Worm (Caenorhabditis elegans) whole organism, mixed stage, embryonic: ENCODE results near the gene C12D8.13.

Experiments
- M03D4.4 ChIP-seq: sonication (generic microtip); optimal IDR thresholded peaks from 2 replicates; lab custom pipeline; 2017; ENCODE audit warnings: mild to moderate bottlenecking, missing genetic modification characterization, missing compliant biosample characterization
- bed-3 ChIP-seq: fragments of 200-800 bp; sonication (Bioruptor generic); optimal IDR thresholded peaks from 3 replicates; lab custom pipeline; 2018; ENCODE audit warnings: mild to moderate bottlenecking, missing genetic modification characterization, moderate library complexity, missing compliant biosample characterization
- blmp-1 ChIP-seq: fragments of 150-350 bp; optimal IDR thresholded peaks from 2 replicates; lab custom pipeline; 2014; ENCODE audit warnings: missing biosample characterization, missing genetic modification characterization
- ceh-43 ChIP-seq: fragments of 200-800 bp; sonication (Bioruptor generic); optimal IDR thresholded peaks from 2 replicates; lab custom pipeline; 2018; ENCODE audit warnings: mild to moderate bottlenecking, missing genetic modification characterization, moderate library complexity, missing compliant biosample characterization
- ceh-83 ChIP-seq: fragments of 200-800 bp; sonication (Bioruptor generic); optimal IDR thresholded peaks from 2 replicates; lab custom pipeline; 2018; ENCODE audit warnings: mild to moderate bottlenecking, missing genetic modification characterization, missing compliant biosample characterization
- ces-1 ChIP-seq: fragments of 150-350 bp; optimal IDR thresholded peaks from 2 replicates; lab custom pipeline; 2014; ENCODE audit warnings: missing biosample characterization, missing genetic modification reagents, missing genetic modification characterization
- cnd-1 ChIP-seq: fragments of 200-800 bp; sonication (Bioruptor generic); optimal IDR thresholded peaks from 2 replicates; lab custom pipeline; 2018; ENCODE audit warnings: mild to moderate bottlenecking, missing genetic modification characterization, missing compliant biosample characterization
- drap-1 ChIP-seq: fragments of 200-800 bp; sonication (Bioruptor generic); optimal IDR thresholded peaks from 3 replicates; lab custom pipeline; 2018; ENCODE audit warnings: mild to moderate bottlenecking, missing genetic modification characterization, missing compliant biosample characterization
- elt-1 ChIP-seq: sonication (generic microtip); optimal IDR thresholded peaks from 2 replicates; lab custom pipeline; 2017; ENCODE audit warnings: missing genetic modification characterization, mild to moderate bottlenecking, missing compliant biosample characterization, antibody characterized with exemption, moderate library complexity, borderline replicate concordance; ENCODE audit not compliant: insufficient read depth
- elt-3 ChIP-seq: fragments of 150-350 bp; optimal IDR thresholded peaks from 2 replicates; lab custom pipeline; 2014; ENCODE audit warnings: missing biosample characterization, missing genetic modification characterization
- flh-1 ChIP-seq: fragments of 200-800 bp; sonication (Bioruptor generic); optimal IDR thresholded peaks from 2 replicates; lab custom pipeline; 2018; ENCODE audit warnings: mild to moderate bottlenecking, missing genetic modification characterization, moderate library complexity, missing compliant biosample characterization
- ham-2 ChIP-seq: fragments of 200-800 bp; sonication (Bioruptor generic); optimal IDR thresholded peaks from 2 replicates; lab custom pipeline; 2018; ENCODE audit warnings: mild to moderate bottlenecking, missing genetic modification characterization, missing compliant biosample characterization
- hlh-1 ChIP-seq: fragments of 150-350 bp; optimal IDR thresholded peaks from 2 replicates; lab custom pipeline; 2014; ENCODE audit warnings: missing biosample characterization, missing genetic modification reagents, missing genetic modification characterization
- lin-13 ChIP-seq: fragments of 150-350 bp; optimal IDR thresholded peaks from 2 replicates; lab custom pipeline; 2014; ENCODE audit warnings: missing biosample characterization, missing genetic modification characterization
- lin-32 ChIP-seq: fragments of 200-800 bp; sonication (Bioruptor generic); optimal IDR thresholded peaks from 2 replicates; lab custom pipeline; 2018; ENCODE audit warnings: mild to moderate bottlenecking, missing genetic modification characterization, missing compliant biosample characterization
- lsy-2 ChIP-seq: fragments of 150-350 bp; optimal IDR thresholded peaks from 2 replicates; lab custom pipeline; 2014; ENCODE audit warnings: missing biosample characterization, missing genetic modification characterization
- mab-5 ChIP-seq: fragments of 150-350 bp; optimal IDR thresholded peaks from 2 replicates; lab custom pipeline; 2014; ENCODE audit warnings: missing biosample characterization, missing genetic modification characterization
- mep-1 ChIP-seq: fragments of 150-350 bp; optimal IDR thresholded peaks from 2 replicates; lab custom pipeline; 2017; ENCODE audit warnings: missing biosample characterization, missing genetic modification reagents, missing genetic modification characterization, inconsistent platforms
- mls-2 ChIP-seq: sonication (generic microtip); optimal IDR thresholded peaks from 2 replicates; lab custom pipeline; 2016; ENCODE audit warnings: mild to moderate bottlenecking, missing genetic modification characterization, moderate library complexity, missing compliant biosample characterization
- nhr-12 ChIP-seq: fragments of 150-350 bp; optimal IDR thresholded peaks from 2 replicates; lab custom pipeline; 2014; ENCODE audit warnings: missing biosample characterization, missing genetic modification characterization
- nhr-2 ChIP-seq: fragments of 150-350 bp; optimal IDR thresholded peaks from 2 replicates; lab custom pipeline; 2014; ENCODE audit warnings: missing biosample characterization, missing genetic modification characterization
- nhr-237 ChIP-seq: fragments of 150-350 bp; optimal IDR thresholded peaks from 2 replicates; lab custom pipeline; 2014; ENCODE audit warnings: missing biosample characterization, missing genetic modification characterization
- nhr-28 ChIP-seq: fragments of 150-350 bp; optimal IDR thresholded peaks from 2 replicates; lab custom pipeline; 2014; ENCODE audit warnings: missing biosample characterization, missing genetic modification characterization
- nhr-76 ChIP-seq: sonication (generic microtip); optimal IDR thresholded peaks from 2 replicates; lab custom pipeline; 2017; ENCODE audit warnings: missing biosample characterization, missing genetic modification characterization
- pha-4 ChIP-seq: fragments of 150-350 bp; optimal IDR thresholded peaks from 2 replicates; lab custom pipeline; 2018; ENCODE audit warnings: missing biosample characterization, missing genetic modification reagents, missing genetic modification characterization
- sem-2 ChIP-seq: fragments of 200-800 bp; sonication (Bioruptor generic); optimal IDR thresholded peaks from 2 replicates; lab custom pipeline; 2018; ENCODE audit warnings: mild to moderate bottlenecking, missing genetic modification characterization, missing compliant biosample characterization
- snpc-4 ChIP-seq: fragments of 150-350 bp; optimal IDR thresholded peaks from 2 replicates; lab custom pipeline; 2014; ENCODE audit warnings: missing biosample characterization, missing genetic modification characterization
- sptf-1 ChIP-seq: sonication (generic microtip); optimal IDR thresholded peaks from 2 replicates; lab custom pipeline; 2017; ENCODE audit warnings: mild to moderate bottlenecking, missing genetic modification characterization, moderate library complexity, missing compliant biosample characterization
- tbx-8 ChIP-seq: fragments of 200-800 bp; sonication (Bioruptor generic); optimal IDR thresholded peaks from 2 replicates; lab custom pipeline; 2018; ENCODE audit warnings: mild to moderate bottlenecking, missing genetic modification characterization, moderate library complexity, missing compliant biosample characterization
- unc-120 ChIP-seq: sonication (generic microtip); optimal IDR thresholded peaks from 2 replicates; lab custom pipeline; 2017; ENCODE audit warnings: missing genetic modification characterization, missing compliant biosample characterization; ENCODE audit not compliant: poor library complexity, severe bottlenecking
- unc-39 ChIP-seq: fragments of 150-350 bp; optimal IDR thresholded peaks from 2 replicates; lab custom pipeline; 2014; ENCODE audit warnings: missing biosample characterization, missing genetic modification characterization
- unc-62 ChIP-seq: fragments of 150-350 bp; optimal IDR thresholded peaks from 2 replicates; lab custom pipeline; 2014; ENCODE audit warnings: missing biosample characterization, missing genetic modification reagents, missing genetic modification characterization
- zip-8 ChIP-seq: fragments of 150-350 bp; optimal IDR thresholded peaks from 2 replicates; lab custom pipeline; 2014; ENCODE audit warnings: missing biosample characterization, missing genetic modification characterization
- ztf-11 ChIP-seq: fragments of 150-350 bp; optimal IDR thresholded peaks from 2 replicates; lab custom pipeline; 2014; ENCODE audit warnings: missing biosample characterization, missing genetic modification characterization

Gene C12D8.13

ce11 chrV:10244018-10244720 lies 23.7 kb upstream of the C12D8.13 start:
- TF ChIP-seq lsy-2 (tag; lab: Kevin White, UChicago) (no peak), elt-1 (tag; lab: Kevin White, UChicago) (peak; percentile 54)
- TF ChIP-seq, all 35 proteins: peak for 1

DNA sequence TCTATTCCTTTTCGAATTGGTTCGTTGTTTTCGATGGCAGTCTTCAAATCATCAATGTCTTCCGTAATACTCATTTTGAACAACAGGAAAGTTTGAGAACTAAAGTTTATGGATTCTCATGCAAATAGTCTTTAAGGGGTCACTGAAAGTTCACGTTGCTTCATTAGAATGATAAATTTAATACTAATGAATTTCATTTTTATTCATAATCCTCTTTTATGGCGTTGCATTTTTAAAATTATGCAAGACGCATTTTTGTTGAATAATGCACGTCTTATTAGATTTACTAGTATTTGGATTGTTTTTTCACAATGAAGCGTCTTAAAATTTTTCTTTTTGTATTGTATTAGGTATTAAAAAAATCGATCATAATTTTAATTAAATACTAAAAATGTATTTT lies 22.6 kb upstream of the C12D8.13 start, which contains the start of gene C12D8.9:
TSS of gene C12D8.9 (minus strand) at position 101 of the 400 bp plus-strand sequence.
- TF ChIP-seq mep-1 (tag; lab: Kevin White, UChicago) (no peak), ham-2 (GFP tag; lab: Kevin White, UChicago) (no peak), bed-3 (no peak), nhr-28 (no peak), cnd-1 (tag; lab: Kevin White, UChicago) (no peak), ces-1 (GFP tag; lab: Kevin White, UChicago) (no peak), unc-120 (tag; lab: Kevin White, UChicago) (no peak), nhr-12 (tag; lab: Kevin White, UChicago) (no peak), flh-1 (no peak), lin-13 (no peak), sem-2 (GFP tag; lab: Kevin White, UChicago) (no peak)

- TF ChIP-seq drap-1 (GFP tag; lab: Kevin White, UChicago) = no peak
- TF ChIP-seq elt-3 (tag; lab: Kevin White, UChicago) = no peak
- TF ChIP-seq nhr-2 = no peak
- no peak for TF ChIP-seq lin-13
- no peak for TF ChIP-seq pha-4
- no peak for TF ChIP-seq mab-5
- TF ChIP-seq mep-1 (tag; lab: Kevin White, UChicago) = no peak
- TF ChIP-seq ces-1 (GFP tag; lab: Kevin White, UChicago) = no peak
- no peak for TF ChIP-seq tbx-8
- TF ChIP-seq sem-2 (GFP tag; lab: Kevin White, UChicago) = no peak
- TF ChIP-seq mls-2 = no peak
- no peak for TF ChIP-seq nhr-76 (tag; lab: Kevin White, UChicago)
- no peak for TF ChIP-seq bed-3
- TF ChIP-seq lin-32 (GFP tag; lab: Kevin White, UChicago) = no peak
- no peak for TF ChIP-seq flh-1
- TF ChIP-seq M03D4.4 (tag; lab: Kevin White, UChicago) = no peak
- TF ChIP-seq lsy-2 (tag; lab: Kevin White, UChicago) = no peak
- no peak for TF ChIP-seq zip-8 (tag; lab: Kevin White, UChicago)
Observed at ce11 chrV:10241121-10241803, 20.8 kb upstream of the C12D8.13 start, which contains the start of the genes C12D8.21 and col-148. TSS of gene C12D8.21 (minus strand) at chrV:10241188. TSS of gene col-148 (plus strand) at chrV:10241753.

ce11 chrV:10239861-10240260 lies 19.4 kb upstream of the C12D8.13 start, which contains the start of gene fipr-8:
TSS of gene fipr-8 (minus strand) at chrV:10239961.
- TF ChIP-seq zip-8 (tag; lab: Kevin White, UChicago) (no peak), ceh-83 (GFP tag; lab: Kevin White, UChicago) (no peak), mls-2 (no peak), nhr-28 (no peak), nhr-76 (tag; lab: Kevin White, UChicago) (no peak), cnd-1 (tag; lab: Kevin White, UChicago) (no peak), unc-62 (no peak), lin-32 (GFP tag; lab: Kevin White, UChicago) (no peak), ztf-11 (tag; lab: Kevin White, UChicago) (no peak)

- TF ChIP-seq nhr-237 (tag; lab: Kevin White, UChicago) (no peak), zip-8 (tag; lab: Kevin White, UChicago) (no peak), snpc-4 (tag; lab: Kevin White, UChicago) (no peak), cnd-1 (tag; lab: Kevin White, UChicago) (no peak), ham-2 (GFP tag; lab: Kevin White, UChicago) (no peak), blmp-1 (tag; lab: Kevin White, UChicago) (no peak), M03D4.4 (tag; lab: Kevin White, UChicago) (no peak), sem-2 (GFP tag; lab: Kevin White, UChicago) (no peak), bed-3 (no peak), nhr-76 (tag; lab: Kevin White, UChicago) (no peak), nhr-12 (tag; lab: Kevin White, UChicago) (no peak), drap-1 (GFP tag; lab: Kevin White, UChicago) (no peak), pha-4 (peak; percentile 8), ztf-11 (tag; lab: Kevin White, UChicago) (no peak), mep-1 (tag; lab: Kevin White, UChicago) (peak; percentile 42), nhr-2 (no peak), lin-32 (GFP tag; lab: Kevin White, UChicago) (no peak), mab-5 (no peak), unc-39 (no peak), sptf-1 (tag; lab: Kevin White, UChicago) (peak; percentile 46), flh-1 (no peak), nhr-28 (no peak), elt-1 (tag; lab: Kevin White, UChicago) (no peak), lin-13 (peak; percentile 2), lsy-2 (tag; lab: Kevin White, UChicago) (peak; percentile 31), ces-1 (GFP tag; lab: Kevin White, UChicago) (peak; percentile 7), ceh-83 (GFP tag; lab: Kevin White, UChicago) (no peak), elt-3 (tag; lab: Kevin White, UChicago) (no peak), hlh-1 (tag; lab: Kevin White, UChicago) (no peak), tbx-8 (no peak), unc-62 (no peak), mls-2 (no peak), ceh-43 (GFP tag; lab: Kevin White, UChicago) (no peak)
Observed at ce11 chrV:10238665-10239064, 18.2 kb upstream of the C12D8.13 start, which contains the start of gene fubl-1. TSS of gene fubl-1 (minus strand) at chrV:10238866.
